Worm (Caenorhabditis elegans) whole organism, midembryonic: Measurements from ENCODE around the gene C01F1.5.

Source experiments
- cog-1 ChIP-seq: sonication (generic microtip); optimal IDR thresholded peaks from 2 replicates; lab custom pipeline; 2016; ENCODE audit warnings: missing genetic modification characterization, missing compliant biosample characterization
- flt-1 ChIP-seq: fragments of 200-800 bp; sonication (Bioruptor generic); IDR thresholded peaks from 2 replicates; pipeline ENCODE4 v1.3.6; 2022; ENCODE audit warnings: missing genetic modification characterization, missing compliant biosample characterization
- klf-2 ChIP-seq: fragments of 200-800 bp; sonication (Bioruptor generic); conservative IDR thresholded peaks from 2 replicates; pipeline ENCODE4 v1.3.6; 2022; ENCODE audit warnings: missing genetic modification reagents, missing genetic modification characterization, missing compliant biosample characterization
- med-1 ChIP-seq: sonication (generic microtip); optimal IDR thresholded peaks from 2 replicates; lab custom pipeline; 2017; ENCODE audit warnings: missing genetic modification characterization, mild to moderate bottlenecking, missing compliant biosample characterization, antibody characterized with exemption, missing genetic modification reagents; ENCODE audit not compliant: insufficient read depth
- ref-1 ChIP-seq: fragments of 200-800 bp; sonication (Bioruptor generic); conservative IDR thresholded peaks from 2 replicates; pipeline ENCODE4 v1.3.6; 2022; ENCODE audit warnings: missing genetic modification reagents, missing genetic modification characterization, missing compliant biosample characterization
- ztf-29 ChIP-seq: fragments of 200-800 bp; sonication (Bioruptor generic); IDR thresholded peaks from 2 replicates; pipeline ENCODE4 v1.3.6; 2022; ENCODE audit warnings: missing genetic modification reagents, missing genetic modification characterization, missing compliant biosample characterization

- TF ChIP-seq flt-1 (GFP tag; lab: Robert Waterston, UW) (no peak), med-1 (GFP tag; lab: Kevin White, UChicago) (no peak), ref-1 (GFP tag; lab: Robert Waterston, UW) (no peak), cog-1 (no peak), klf-2 (GFP tag; lab: Robert Waterston, UW) (no peak), ztf-29 (no peak)
These were observed 4.7 kb downstream of the C01F1.5 start for ce11 chrII:4276924-4277323.
